Worm (Caenorhabditis elegans): ENCODE data around the gene lact-2.

The lact-2 gene

ce11 chrII:10137358-10137757 is 42.7 kb downstream of the lact-2 start, which contains the start of gene phg-1:
TSS of gene phg-1 (plus strand) at chrII:10137658.
- no peak for TF ChIP-seq tab-1 (GFP tag; IDR thresholded peaks at IDR 0.05)
- TF ChIP-seq flt-1 (GFP tag; IDR thresholded peaks at IDR 0.05): no peak
- no peak for TF ChIP-seq cog-1 (tag; optimal IDR thresholded peaks at IDR 0.05)
- TF ChIP-seq ztf-29 (GFP tag; IDR thresholded peaks at IDR 0.05): no peak
- TF ChIP-seq ref-1 (GFP tag; conservative IDR thresholded peaks at IDR 0.05): no peak
- no peak for TF ChIP-seq T22C8.4 (GFP tag; IDR thresholded peaks at IDR 0.05)
- TF ChIP-seq med-1 (GFP tag; optimal IDR thresholded peaks at IDR 0.05; ENCODE audit: insufficient read depth): no peak
- TF ChIP-seq ztf-23 (GFP tag; IDR thresholded peaks at IDR 0.05): no peak
- TF ChIP-seq klf-2 (GFP tag; conservative IDR thresholded peaks at IDR 0.05): no peak

DNA sequence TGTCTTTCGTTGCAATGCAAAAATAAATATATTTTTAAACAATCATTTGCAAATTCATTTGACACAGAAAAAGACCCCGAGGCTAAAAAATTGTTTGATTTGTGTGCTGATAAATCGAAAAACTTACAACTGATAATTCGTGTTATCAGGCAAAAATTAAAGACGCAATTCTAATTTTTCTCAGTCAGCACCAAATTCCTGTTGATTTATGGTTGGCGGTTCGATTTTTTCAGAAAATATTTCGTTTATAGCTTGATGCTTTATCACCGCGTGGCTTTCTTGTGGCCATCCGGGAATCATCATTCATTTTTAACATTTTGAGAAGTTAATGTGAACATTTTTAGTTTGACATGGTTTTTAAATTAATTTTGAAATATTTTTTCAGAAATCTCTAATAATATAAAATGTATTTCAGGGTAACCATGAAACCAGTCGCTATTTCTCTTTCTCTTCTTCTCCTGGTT is 44.5 kb downstream of the lact-2 start, which contains the start of gene asah-2:
asah-2 (plus strand) TSS at position 414 of the 464 bp plus-strand sequence.
- no peak for TF ChIP-seq T22C8.4 (GFP tag; IDR thresholded peaks at IDR 0.05)
- no peak for TF ChIP-seq ztf-29 (GFP tag; IDR thresholded peaks at IDR 0.05)
- TF ChIP-seq ref-1 (GFP tag; conservative IDR thresholded peaks at IDR 0.05): no peak
- no peak for TF ChIP-seq cog-1 (tag; optimal IDR thresholded peaks at IDR 0.05)
- no peak for TF ChIP-seq tab-1 (GFP tag; IDR thresholded peaks at IDR 0.05)
- TF ChIP-seq ztf-23 (GFP tag; IDR thresholded peaks at IDR 0.05): no peak

DNA sequence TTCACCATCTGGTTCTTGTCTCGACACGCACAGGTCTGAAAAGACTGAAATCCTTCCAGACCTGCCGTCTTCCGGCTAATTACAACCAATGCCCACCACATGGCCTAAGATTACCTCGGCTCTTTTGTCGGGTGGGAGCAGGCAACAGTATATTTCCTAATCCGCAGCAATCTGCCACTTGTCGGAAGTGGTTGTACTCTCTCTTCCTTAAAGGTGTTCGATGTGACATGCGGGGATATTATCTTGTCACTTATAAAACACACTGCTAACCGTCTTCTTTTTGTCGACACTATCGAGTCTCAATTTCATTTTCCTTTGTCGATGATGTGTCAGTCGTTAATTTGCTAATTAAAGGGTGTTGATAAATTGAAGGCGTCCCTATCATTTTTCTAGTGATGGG is 49.4 kb downstream of the lact-2 start, which contains the start of gene F27E5.3:
F27E5.3 (minus strand) TSS at position 101 of the 400 bp plus-strand sequence.
- TF ChIP-seq ztf-29 (GFP tag; IDR thresholded peaks at IDR 0.05): no peak
- TF ChIP-seq klf-2 (GFP tag; conservative IDR thresholded peaks at IDR 0.05): no peak
- no peak for TF ChIP-seq flt-1 (GFP tag; IDR thresholded peaks at IDR 0.05)
- no peak for TF ChIP-seq med-1 (GFP tag; optimal IDR thresholded peaks at IDR 0.05; ENCODE audit: insufficient read depth)
- TF ChIP-seq tab-1 (GFP tag; IDR thresholded peaks at IDR 0.05): no peak
- no peak for TF ChIP-seq ref-1 (GFP tag; conservative IDR thresholded peaks at IDR 0.05)
- no peak for TF ChIP-seq T22C8.4 (GFP tag; IDR thresholded peaks at IDR 0.05)
- TF ChIP-seq cog-1 (tag; optimal IDR thresholded peaks at IDR 0.05): no peak
- TF ChIP-seq ztf-23 (GFP tag; IDR thresholded peaks at IDR 0.05): no peak

DNA sequence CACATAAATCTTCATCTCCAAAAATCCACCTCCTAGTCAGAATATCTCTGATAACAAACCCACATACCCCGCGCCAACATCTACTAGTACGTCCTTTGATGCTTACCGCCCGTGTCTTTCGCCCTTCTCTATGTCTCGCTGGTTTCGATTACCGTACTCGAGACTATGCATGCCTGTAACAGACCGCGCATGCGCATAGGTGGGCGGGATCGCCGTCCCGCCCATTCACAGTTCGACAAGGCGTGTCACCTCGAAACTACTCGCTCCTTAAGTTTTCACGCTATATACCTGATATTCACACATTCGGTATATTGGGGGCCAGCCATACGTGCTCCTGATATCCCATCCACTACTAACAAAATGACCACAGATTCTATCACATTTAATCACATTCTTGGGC is 51.8 kb downstream of the lact-2 start, which contains the start of gene pax-3:
pax-3 (plus strand) TSS at position 83 of the 400 bp plus-strand sequence.
- TF ChIP-seq ref-1 (GFP tag; conservative IDR thresholded peaks at IDR 0.05): no peak
- TF ChIP-seq flt-1 (GFP tag; IDR thresholded peaks at IDR 0.05): no peak
- no peak for TF ChIP-seq cog-1 (tag; optimal IDR thresholded peaks at IDR 0.05)
- no peak for TF ChIP-seq klf-2 (GFP tag; conservative IDR thresholded peaks at IDR 0.05)
- no peak for TF ChIP-seq ztf-29 (GFP tag; IDR thresholded peaks at IDR 0.05)
- no peak for TF ChIP-seq T22C8.4 (GFP tag; IDR thresholded peaks at IDR 0.05)
- TF ChIP-seq tab-1 (GFP tag; IDR thresholded peaks at IDR 0.05): no peak

ce11 chrII:10147502-10147901 is 52.8 kb downstream of the lact-2 start:
- TF ChIP-seq cog-1 (tag; optimal IDR thresholded peaks at IDR 0.05) (no peak), T22C8.4 (GFP tag; IDR thresholded peaks at IDR 0.05) (no peak), ztf-29 (GFP tag; IDR thresholded peaks at IDR 0.05) (no peak), ztf-23 (GFP tag; IDR thresholded peaks at IDR 0.05) (no peak), klf-2 (GFP tag; conservative IDR thresholded peaks at IDR 0.05) (no peak), tab-1 (GFP tag; IDR thresholded peaks at IDR 0.05) (no peak)

All from whole organism, midembryonic.